Fruit fly (Drosophila melanogaster) whole organism, prepupa: ENCODE data around the gene CG11581.

Experiments
- Blimp-1 ChIP-seq: fragments of 200-800 bp; sonication (Bioruptor generic); optimal IDR thresholded peaks from 3 replicates; lab custom pipeline; 2017; ENCODE audit warnings: missing biosample characterization, missing genetic modification characterization, mild to moderate bottlenecking, moderate library complexity, missing genetic modification reagents
- CG11294 ChIP-seq: fragments of 200-800 bp; sonication (Bioruptor generic); IDR thresholded peaks from 2 replicates; pipeline ENCODE4 v1.3.6; 2022; ENCODE audit warnings: missing biosample characterization, missing genetic modification characterization
- CG11902 ChIP-seq: fragments of 200-800 bp; sonication (Bioruptor generic); optimal IDR thresholded peaks from 3 replicates; lab custom pipeline; 2016; ENCODE audit warnings: missing biosample characterization, missing genetic modification characterization
- CG1621 ChIP-seq: fragments of 200-800 bp; sonication (Bioruptor generic); optimal IDR thresholded peaks from 3 replicates; lab custom pipeline; 2018; ENCODE audit warnings: missing biosample characterization, mild to moderate bottlenecking, missing genetic modification characterization
- CG16779 ChIP-seq: fragments of 200-800 bp; sonication (Bioruptor generic); optimal IDR thresholded peaks from 3 replicates; lab custom pipeline; 2017; ENCODE audit warnings: missing biosample characterization, mild to moderate bottlenecking, missing genetic modification characterization
- CG3032 ChIP-seq: fragments of 200-800 bp; optimal IDR thresholded peaks from 2 replicates; lab custom pipeline; 2019; ENCODE audit warnings: missing biosample characterization, mild to moderate bottlenecking, missing genetic modification characterization, moderate library complexity
- CG32006 ChIP-seq: fragments of 200-800 bp; sonication (Bioruptor generic); optimal IDR thresholded peaks from 3 replicates; lab custom pipeline; 2017; ENCODE audit warnings: missing biosample characterization, mild to moderate bottlenecking, missing genetic modification characterization
- CG34406 ChIP-seq: fragments of 200-800 bp; sonication (Bioruptor generic); optimal IDR thresholded peaks from 3 replicates; lab custom pipeline; 2016; ENCODE audit warnings: missing biosample characterization, missing genetic modification characterization
- CG3919 ChIP-seq: fragments of 200-800 bp; sonication (Bioruptor generic); optimal IDR thresholded peaks from 3 replicates; lab custom pipeline; 2016; ENCODE audit warnings: missing biosample characterization, missing genetic modification characterization
- CG4318 ChIP-seq: fragments of 200-800 bp; sonication (Bioruptor generic); optimal IDR thresholded peaks from 3 replicates; lab custom pipeline; 2017; ENCODE audit warnings: missing biosample characterization, mild to moderate bottlenecking, missing genetic modification characterization
- CG6163 ChIP-seq: fragments of 200-800 bp; sonication (Bioruptor generic); IDR thresholded peaks from 3 replicates; pipeline ENCODE4 v1.3.6; 2022; ENCODE audit warnings: missing biosample characterization, missing genetic modification characterization
- CG6808 ChIP-seq: fragments of 200-800 bp; sonication (Bioruptor generic); optimal IDR thresholded peaks from 3 replicates; lab custom pipeline; 2017; ENCODE audit warnings: missing biosample characterization, missing genetic modification characterization, mild to moderate bottlenecking, moderate library complexity, missing genetic modification reagents
- CG6854 ChIP-seq: fragments of 200-800 bp; sonication (Bioruptor generic); optimal IDR thresholded peaks from 2 replicates; lab custom pipeline; 2017; ENCODE audit warnings: missing biosample characterization, mild to moderate bottlenecking, missing genetic modification characterization
- CG7368 ChIP-seq: fragments of 200-800 bp; sonication (Bioruptor generic); optimal IDR thresholded peaks from 3 replicates; lab custom pipeline; 2016; ENCODE audit warnings: missing biosample characterization, missing genetic modification characterization
- CG8119 ChIP-seq: fragments of 200-800 bp; sonication (Bioruptor generic); IDR thresholded peaks from 3 replicates; pipeline ENCODE4 v1.3.6; 2022; ENCODE audit warnings: missing biosample characterization, missing genetic modification characterization
- CG8632 ChIP-seq: fragments of 200-800 bp; sonication (Bioruptor generic); optimal IDR thresholded peaks from 3 replicates; lab custom pipeline; 2016; ENCODE audit warnings: missing biosample characterization, missing genetic modification characterization
- CG9139 ChIP-seq: fragments of 200-800 bp; sonication (Bioruptor generic); optimal IDR thresholded peaks from 3 replicates; lab custom pipeline; 2017; ENCODE audit warnings: missing biosample characterization, mild to moderate bottlenecking, missing genetic modification characterization
- Eip78C ChIP-seq: fragments of 200-800 bp; sonication (Bioruptor generic); peaks from one replicate; lab custom pipeline; 2016; ENCODE audit warnings: missing biosample characterization, missing genetic modification characterization
- Eip93F ChIP-seq: fragments of 200-800 bp; sonication (Bioruptor generic); optimal IDR thresholded peaks from 2 replicates; lab custom pipeline; 2016; ENCODE audit warnings: missing biosample characterization, mild to moderate bottlenecking, missing genetic modification characterization
- Ets21C ChIP-seq: fragments of 200-800 bp; sonication (Bioruptor generic); optimal IDR thresholded peaks from 3 replicates; lab custom pipeline; 2016; ENCODE audit warnings: missing biosample characterization, missing genetic modification characterization
- Gug ChIP-seq: fragments of 200-800 bp; sonication (Bioruptor generic); IDR thresholded peaks from 2 replicates; pipeline ENCODE4 v1.3.6; 2022; ENCODE audit warnings: missing biosample characterization, missing genetic modification characterization
- Hr38 ChIP-seq: sonication (Bioruptor generic); optimal IDR thresholded peaks from 2 replicates; lab custom pipeline; 2016; ENCODE audit warnings: missing biosample characterization, missing genetic modification characterization
- Hr4 ChIP-seq: fragments of 200-800 bp; sonication (Bioruptor generic); optimal IDR thresholded peaks from 3 replicates; lab custom pipeline; 2016; ENCODE audit warnings: missing biosample characterization, missing genetic modification characterization
- Lpt ChIP-seq: fragments of 200-800 bp; sonication (Bioruptor generic); optimal IDR thresholded peaks from 3 replicates; lab custom pipeline; 2016; ENCODE audit warnings: missing biosample characterization, missing genetic modification characterization
- Met ChIP-seq: fragments of 200-800 bp; sonication (Bioruptor generic); optimal IDR thresholded peaks from 3 replicates; lab custom pipeline; 2016; ENCODE audit warnings: missing biosample characterization, missing genetic modification characterization
- OdsH ChIP-seq: fragments of 200-800 bp; sonication (Bioruptor generic); optimal IDR thresholded peaks from 3 replicates; lab custom pipeline; 2016; ENCODE audit warnings: missing biosample characterization, missing genetic modification characterization
- Smox ChIP-seq: fragments of 200-800 bp; sonication (Bioruptor generic); optimal IDR thresholded peaks from 3 replicates; lab custom pipeline; 2016; ENCODE audit warnings: missing biosample characterization, missing genetic modification characterization
- Sox14 ChIP-seq: fragments of 200-800 bp; sonication (Bioruptor generic); optimal IDR thresholded peaks from 3 replicates; lab custom pipeline; 2016; ENCODE audit warnings: missing biosample characterization, missing genetic modification characterization
- Sox15 ChIP-seq: fragments of 200-800 bp; sonication (Bioruptor generic); optimal IDR thresholded peaks from 3 replicates; lab custom pipeline; 2016; ENCODE audit warnings: missing biosample characterization, missing genetic modification characterization
- achi ChIP-seq: fragments of 200-800 bp; sonication (Bioruptor generic); optimal IDR thresholded peaks from 3 replicates; lab custom pipeline; 2016; ENCODE audit warnings: missing biosample characterization, missing genetic modification characterization
- acj6 ChIP-seq: fragments of 200-800 bp; sonication (Bioruptor generic); optimal IDR thresholded peaks from 3 replicates; lab custom pipeline; 2016; ENCODE audit warnings: missing biosample characterization, missing genetic modification characterization
- cyc ChIP-seq: fragments of 200-800 bp; sonication (Bioruptor generic); optimal IDR thresholded peaks from 3 replicates; lab custom pipeline; 2016; ENCODE audit warnings: missing biosample characterization, missing genetic modification characterization
- dac ChIP-seq: fragments of 200-800 bp; sonication (Bioruptor generic); optimal IDR thresholded peaks from 2 replicates; lab custom pipeline; 2017; ENCODE audit warnings: missing biosample characterization, mild to moderate bottlenecking, missing genetic modification characterization
- dsx ChIP-seq: fragments of 200-800 bp; optimal IDR thresholded peaks from 3 replicates; lab custom pipeline; 2019; ENCODE audit warnings: missing biosample characterization, mild to moderate bottlenecking, missing genetic modification characterization, moderate library complexity; ENCODE audit not compliant: poor library complexity, severe bottlenecking
- eg ChIP-seq: fragments of 200-800 bp; sonication (Bioruptor generic); IDR thresholded peaks from 3 replicates; pipeline ENCODE4 v1.3.6; 2022; ENCODE audit warnings: missing biosample characterization, missing genetic modification characterization
- esn ChIP-seq: fragments of 200-800 bp; sonication (Bioruptor generic); optimal IDR thresholded peaks from 2 replicates; lab custom pipeline; 2016; ENCODE audit warnings: missing biosample characterization, mild to moderate bottlenecking, missing genetic modification characterization, moderate library complexity
- fkh ChIP-seq: fragments of 200-800 bp; sonication (Bioruptor generic); optimal IDR thresholded peaks from 3 replicates; lab custom pipeline; 2017; ENCODE audit warnings: missing biosample characterization, mild to moderate bottlenecking, missing genetic modification characterization, moderate library complexity
- lz ChIP-seq: fragments of 200-800 bp; sonication (Bioruptor generic); optimal IDR thresholded peaks from 3 replicates; lab custom pipeline; 2016; ENCODE audit warnings: missing biosample characterization, missing genetic modification characterization
- pdm3 ChIP-seq: fragments of 200-800 bp; sonication (Bioruptor generic); optimal IDR thresholded peaks from 3 replicates; lab custom pipeline; 2016; ENCODE audit warnings: missing biosample characterization, missing genetic modification characterization
- salr ChIP-seq, 2 experiments: fragments of 200-800 bp; sonication (Bioruptor generic); optimal IDR thresholded peaks; 3 replicates each; lab custom pipeline; 2016 to 2018; ENCODE audit warnings: missing biosample characterization in 2 of 2, missing genetic modification characterization in 2 of 2, mild to moderate bottlenecking in 1 of 2
- ss ChIP-seq, 2 experiments: fragments of 200-800 bp; sonication (Bioruptor generic); optimal IDR thresholded peaks; 2 replicates in 1 of 2; 3 replicates in 1 of 2; lab custom pipeline; 2017 to 2018; ENCODE audit warnings: mild to moderate bottlenecking in 2 of 2, missing biosample characterization in 2 of 2, missing genetic modification characterization in 2 of 2, moderate library complexity in 1 of 2
- svp ChIP-seq: fragments of 200-800 bp; sonication (Bioruptor generic); peaks from one replicate; lab custom pipeline; 2016; ENCODE audit warnings: missing biosample characterization, missing genetic modification characterization
- vri ChIP-seq: fragments of 200-800 bp; sonication (Bioruptor generic); optimal IDR thresholded peaks from 3 replicates; lab custom pipeline; 2016; ENCODE audit warnings: missing biosample characterization, mild to moderate bottlenecking, missing genetic modification characterization

CG11581 gene

dm6 chrX:14211250-14211944 lies 34.7 kb downstream of the CG11581 start (continued):
- TF ChIP-seq CG6854 (peak; percentile 18), pdm3 (GFP tag; lab: Kevin White, UChicago) (peak; percentile 55)

- TF ChIP-seq CG6854 (no peak), ss (GFP tag; optimal IDR thresholded peaks at IDR 0.05; lab: Kevin White, UChicago) (peak; percentile 23 to 48), dsx (peak; percentile 12), CG3032 (tag; lab: Kevin White, UChicago) (no peak), svp (peak; percentile 47), OdsH (no peak), CG6808 (GFP tag; lab: Kevin White, UChicago) (peak; percentile 1), CG6163 (GFP tag; lab: Robert Waterston, UW) (0 out of 3 replicates have a peak, but pooled peaks have one; percentile 42), eg (GFP tag; lab: Robert Waterston, UW) (peak; percentile 18; the same call in 1 of the 3 replicates), CG9139 (GFP tag; lab: Kevin White, UChicago) (peak; percentile 38), fkh (GFP tag; lab: Kevin White, UChicago) (no peak), cyc (GFP tag; lab: Kevin White, UChicago) (no peak), Sox15 (GFP tag; lab: Kevin White, UChicago) (no peak), Eip78C (GFP tag; lab: Kevin White, UChicago) (peak; percentile 4), CG1621 (tag; lab: Kevin White, UChicago) (peak; percentile 61)
- TF ChIP-seq, all 60 proteins: peak for 9
Measured at dm6 chrX:14212147-14212792, 35.5 kb downstream of the CG11581 start.

- TF ChIP-seq CG3919 (GFP tag; lab: Kevin White, UChicago): peak; percentile 39
- TF ChIP-seq Blimp-1 (GFP tag; lab: Kevin White, UChicago): no peak
- TF ChIP-seq lz: no peak
- no peak for TF ChIP-seq CG7368 (GFP tag; lab: Kevin White, UChicago)
- TF ChIP-seq achi (GFP tag; lab: Kevin White, UChicago): peak; percentile 25
- TF ChIP-seq CG8632 (GFP tag; lab: Kevin White, UChicago): no peak
- no peak for TF ChIP-seq ss (GFP tag; optimal IDR thresholded peaks at IDR 0.05; lab: Kevin White, UChicago)
- TF ChIP-seq CG8119 (GFP tag; lab: Robert Waterston, UW): peak; percentile 54; the same call in 2 of the 3 replicates
- TF ChIP-seq CG6854: no peak
- no peak for TF ChIP-seq CG16779 (tag; lab: Kevin White, UChicago)
- TF ChIP-seq Smox (GFP tag; lab: Kevin White, UChicago): no peak
- no peak for TF ChIP-seq svp
- TF ChIP-seq Hr4 (GFP tag; lab: Kevin White, UChicago): peak; percentile 71
- TF ChIP-seq Sox14 (GFP tag; lab: Kevin White, UChicago): peak; percentile 2
- TF ChIP-seq OdsH: peak; percentile 42
- no peak for TF ChIP-seq CG34406 (GFP tag; lab: Kevin White, UChicago)
- no peak for TF ChIP-seq CG1621 (tag; lab: Kevin White, UChicago)
- no peak for TF ChIP-seq Hr38
- TF ChIP-seq dac (GFP tag; lab: Kevin White, UChicago): peak; percentile 55
- no peak for TF ChIP-seq CG6163 (GFP tag; lab: Robert Waterston, UW)
- peak; percentile 72 for TF ChIP-seq eg (GFP tag; lab: Robert Waterston, UW)
- no peak for TF ChIP-seq vri (GFP tag; lab: Kevin White, UChicago)
- TF ChIP-seq Ets21C: no peak
- TF ChIP-seq esn (GFP tag; lab: Kevin White, UChicago): no peak
- TF ChIP-seq Eip93F (GFP tag; lab: Kevin White, UChicago): no peak
- peak in 1 of 2 experiments; percentile 30 for TF ChIP-seq salr (GFP tag; optimal IDR thresholded peaks at IDR 0.05; lab: Kevin White, UChicago)
- peak; percentile 77 for TF ChIP-seq CG32006 (GFP tag; lab: Kevin White, UChicago)
- peak; percentile 30 for TF ChIP-seq acj6
- TF ChIP-seq cyc (GFP tag; lab: Kevin White, UChicago): no peak
- no peak for TF ChIP-seq dsx
- TF ChIP-seq CG4318 (GFP tag; lab: Kevin White, UChicago): peak; percentile 59
- TF ChIP-seq CG11294 (GFP tag; lab: Robert Waterston, UW): no peak
- TF ChIP-seq Lpt (GFP tag; lab: Kevin White, UChicago): peak; percentile 34
- TF ChIP-seq Met (GFP tag; lab: Kevin White, UChicago): no peak
- TF ChIP-seq CG6808 (GFP tag; lab: Kevin White, UChicago): peak; percentile 51
- TF ChIP-seq CG11902 (GFP tag; lab: Kevin White, UChicago): no peak
- TF ChIP-seq CG3032 (tag; lab: Kevin White, UChicago): no peak
- no peak for TF ChIP-seq Gug (GFP tag; lab: Robert Waterston, UW)
- no peak for TF ChIP-seq Sox15 (GFP tag; lab: Kevin White, UChicago)
Measured at dm6 chrX:14213509-14214154, 36.9 kb downstream of the CG11581 start.
